Fruit fly (Drosophila melanogaster) whole organism, larva: ENCODE measurements around the gene CG12316.

Experiments used
- noc ChIP-seq: fragments of 200-800 bp; sonication (Bioruptor generic); optimal IDR thresholded peaks from 3 replicates; lab custom pipeline; 2019; ENCODE audit warnings: missing biosample characterization, mild to moderate bottlenecking, missing genetic modification characterization, moderate library complexity

CG12316 gene

dm6 chr3L:15136659-15137572, at the start of gene CG12316:
TSS of gene CG12316 (minus strand) at chr3L:15136934.
- peak; percentile 94 for TF ChIP-seq noc (tag; lab: Kevin White, UChicago)

dm6 chr3L:15180816-15181215, 44.1 kb upstream of the CG12316 start:
- no peak for TF ChIP-seq noc (tag; lab: Kevin White, UChicago)

dm6 chr3L:15178618-15179017, 41.9 kb upstream of the CG12316 start:
- no peak for TF ChIP-seq noc (tag; lab: Kevin White, UChicago)

dm6 chr3L:15176641-15177215, 40.0 kb upstream of the CG12316 start:
- no peak for TF ChIP-seq noc (tag; lab: Kevin White, UChicago)

- no peak for TF ChIP-seq noc (tag; lab: Kevin White, UChicago)
Measured at dm6 chr3L:15174823-15175222, 38.1 kb upstream of the CG12316 start.

- no peak for TF ChIP-seq noc (tag; lab: Kevin White, UChicago)
Measured at dm6 chr3L:15174086-15174485, 37.4 kb upstream of the CG12316 start.

dm6 chr3L:15172404-15173055, 35.8 kb upstream of the CG12316 start:
- no peak for TF ChIP-seq noc (tag; lab: Kevin White, UChicago)

- TF ChIP-seq noc (tag; lab: Kevin White, UChicago) = no peak
Measured at dm6 chr3L:15171769-15172403, 35.2 kb upstream of the CG12316 start.

- TF ChIP-seq noc (tag; lab: Kevin White, UChicago) = no peak
Measured at dm6 chr3L:15169795-15170194, 33.1 kb upstream of the CG12316 start.

dm6 chr3L:15169010-15169409, 32.3 kb upstream of the CG12316 start:
- TF ChIP-seq noc (tag; lab: Kevin White, UChicago) = no peak

- no peak for TF ChIP-seq noc (tag; lab: Kevin White, UChicago)
Measured at dm6 chr3L:15163414-15163813, 26.7 kb upstream of the CG12316 start, which contains the start of gene CG7011. TSS of gene CG7011 (minus strand) at chr3L:15163628.

dm6 chr3L:15162988-15163387, 26.3 kb upstream of the CG12316 start:
- TF ChIP-seq noc (tag; lab: Kevin White, UChicago) = no peak

dm6 chr3L:15162005-15162404, 25.3 kb upstream of the CG12316 start:
- no peak for TF ChIP-seq noc (tag; lab: Kevin White, UChicago)

- TF ChIP-seq noc (tag; lab: Kevin White, UChicago) = no peak
Measured at dm6 chr3L:15161549-15161948, 24.8 kb upstream of the CG12316 start, which contains the start of gene CG6878. TSS of gene CG6878 (plus strand) at chr3L:15161817.

dm6 chr3L:15158330-15159114, 21.8 kb upstream of the CG12316 start, which contains the start of the genes Msh6 and Prp31:
TSS of gene Msh6 (minus strand) at chr3L:15158562.
TSS of gene Prp31 (plus strand) at chr3L:15159100.
- TF ChIP-seq noc (tag; lab: Kevin White, UChicago) = no peak
